7 worm cellular contexts compared by ENCODE assay signal in the genomic region with DNA sequence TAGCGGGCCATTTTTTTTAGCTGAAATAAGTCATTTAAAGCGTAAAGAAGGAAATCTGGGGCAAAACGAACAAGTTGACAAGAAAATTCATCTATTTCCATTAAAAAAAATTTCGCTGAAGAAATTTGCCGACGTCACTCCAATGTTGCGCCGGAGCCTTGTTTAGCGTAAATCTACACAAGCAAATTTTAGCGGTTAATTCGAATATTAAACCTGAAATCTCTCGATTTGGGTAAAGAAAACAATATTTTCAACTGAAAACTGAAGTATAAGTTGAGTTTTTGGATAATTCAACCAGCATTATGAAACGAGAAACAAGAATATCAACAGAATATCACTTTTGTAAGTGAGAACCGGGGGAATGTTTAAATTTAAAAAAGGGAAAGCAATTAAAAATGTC.
TF ChIP-seq lines count a peak whose summit lies in the region.

A gene (minus strand): TSS at position 288 of the 400 bp plus-strand sequence.

TF ChIP-seq in whole organism, L1 larva, 84 proteins besides CTCF, POLR2A, EP300 and RAD21 (continues in another document):
- TF ChIP-seq swsn-7 (tag; optimal IDR thresholded peaks at IDR 0.05; lab: Kevin White, UChicago) (peak; percentile 46), F16B12.6 (tag; optimal IDR thresholded peaks at IDR 0.05; lab: Kevin White, UChicago) (peak; percentile 4), ceh-82 (tag; optimal IDR thresholded peaks at IDR 0.05; lab: Kevin White, UChicago) (peak in 2 of 3 experiments; percentile 25 to 46), nhr-85 (tag; lab: Kevin White, UChicago) (peak; percentile 49), nhr-47 (tag; optimal IDR thresholded peaks at IDR 0.05; lab: Kevin White, UChicago) (peak; percentile 57), nhr-71 (tag; optimal IDR thresholded peaks at IDR 0.05; lab: Kevin White, UChicago) (peak; percentile 63), nhr-90 (tag; optimal IDR thresholded peaks at IDR 0.05; lab: Kevin White, UChicago; ENCODE audit: poor library complexity) (peak; percentile 40), efl-1 (optimal IDR thresholded peaks at IDR 0.05; lab: Kevin White, UChicago) (peak; percentile 44 to 94), efl-1 (GFP tag; optimal IDR thresholded peaks at IDR 0.05 in 1 of 2; lab: Kevin White, UChicago) (peak; percentile 93 to 99), lin-14 (GFP tag; optimal IDR thresholded peaks at IDR 0.05; lab: Kevin White, UChicago) (no peak), C16A3.4 (tag; optimal IDR thresholded peaks at IDR 0.05; lab: Kevin White, UChicago) (peak; percentile 44), nhr-84 (tag; optimal IDR thresholded peaks at IDR 0.05; lab: Kevin White, UChicago) (no peak)

TF ChIP-seq in whole organism, L2 larva, 48 proteins besides CTCF, POLR2A, EP300 and RAD21 (continues in another document):
- TF ChIP-seq sma-3 (GFP tag; optimal IDR thresholded peaks at IDR 0.05; lab: Kevin White, UChicago) = peak; percentile 4
- peak; percentile 66 for TF ChIP-seq nhr-129 (tag; optimal IDR thresholded peaks at IDR 0.05; lab: Kevin White, UChicago)
- peak; percentile 62 for TF ChIP-seq unc-55 (GFP tag; optimal IDR thresholded peaks at IDR 0.05; lab: Kevin White, UChicago)
- no peak for TF ChIP-seq unc-39 (tag; optimal IDR thresholded peaks at IDR 0.05; lab: Kevin White, UChicago)
- TF ChIP-seq ztf-1 (GFP tag; conservative IDR thresholded peaks at IDR 0.05; lab: Robert Waterston, UW) = no peak
- peak; percentile 90 for TF ChIP-seq gmeb-1 (tag; optimal IDR thresholded peaks at IDR 0.05; lab: Kevin White, UChicago)
- TF ChIP-seq nhr-10 (tag; optimal IDR thresholded peaks at IDR 0.05; lab: Kevin White, UChicago) = no peak
- TF ChIP-seq ceh-82 (tag; optimal IDR thresholded peaks at IDR 0.05; lab: Kevin White, UChicago) = no peak
- peak; percentile 55 for TF ChIP-seq C34F6.9 (tag; optimal IDR thresholded peaks at IDR 0.05; lab: Kevin White, UChicago)
- TF ChIP-seq crh-2 (tag; optimal IDR thresholded peaks at IDR 0.05; lab: Kevin White, UChicago) = peak; percentile 32
- TF ChIP-seq F13H6.1 (tag; optimal IDR thresholded peaks at IDR 0.05; lab: Kevin White, UChicago) = no peak
- TF ChIP-seq sma-9 (GFP tag; optimal IDR thresholded peaks at IDR 0.05; lab: Kevin White, UChicago) = peak; percentile 39
- no peak for TF ChIP-seq sma-9 (tag; optimal IDR thresholded peaks at IDR 0.05; lab: Kevin White, UChicago)

TF ChIP-seq in whole organism, L3 larva, 47 proteins besides CTCF, POLR2A, EP300 and RAD21:
- peak; percentile 91 for TF ChIP-seq R02D3.7 (tag; optimal IDR thresholded peaks at IDR 0.05; lab: Kevin White, UChicago)
- TF ChIP-seq nhr-43 (tag; optimal IDR thresholded peaks at IDR 0.05; lab: Kevin White, UChicago; ENCODE audit: poor library complexity, severe bottlenecking) = peak; percentile 19
- TF ChIP-seq lin-15B (tag; optimal IDR thresholded peaks at IDR 0.05; lab: Kevin White, UChicago) = peak; percentile 67
- TF ChIP-seq pha-4 (tag; optimal IDR thresholded peaks at IDR 0.05; lab: Kevin White, UChicago) = peak; percentile 68
- no peak for TF ChIP-seq egl-5 (tag; optimal IDR thresholded peaks at IDR 0.05; lab: Kevin White, UChicago)
- TF ChIP-seq fkh-10 (GFP tag; optimal IDR thresholded peaks at IDR 0.05; lab: Kevin White, UChicago) = no peak
- TF ChIP-seq nhr-23 (tag; optimal IDR thresholded peaks at IDR 0.05; lab: Kevin White, UChicago) = peak; percentile 52
- peak; percentile 56 for TF ChIP-seq nfya-1 (tag; optimal IDR thresholded peaks at IDR 0.05; lab: Kevin White, UChicago; ENCODE audit: insufficient read depth)
- peak; percentile 31 for TF ChIP-seq lin-39 (tag; optimal IDR thresholded peaks at IDR 0.05; lab: Kevin White, UChicago)
- TF ChIP-seq hmg-11 (tag; optimal IDR thresholded peaks at IDR 0.05; lab: Kevin White, UChicago) = peak; percentile 24
- peak; percentile 18 for TF ChIP-seq ama-1 (optimal IDR thresholded peaks at IDR 0.05; lab: Kevin White, UChicago)
- no peak for TF ChIP-seq nhr-25 (tag; optimal IDR thresholded peaks at IDR 0.05; lab: Kevin White, UChicago)

TF ChIP-seq in whole organism, L4 larva, 104 proteins besides CTCF, POLR2A, EP300 and RAD21 (continues in another document):
- TF ChIP-seq lin-38 (GFP tag; IDR thresholded peaks at IDR 0.05; lab: Robert Waterston, UW) = peak; percentile 11; the same call in 1 of the 2 replicates
- peak in 1 of 2 experiments; percentile 77 for TF ChIP-seq unc-62 (GFP tag; optimal IDR thresholded peaks at IDR 0.05 in 1 of 2; lab: Kevin White, UChicago)
- TF ChIP-seq unc-62 (tag; optimal IDR thresholded peaks at IDR 0.05; lab: Kevin White, UChicago) = no peak
- peak; percentile 21 for TF ChIP-seq nhr-6 (tag; optimal IDR thresholded peaks at IDR 0.05; lab: Kevin White, UChicago)
- TF ChIP-seq R02D3.7 (tag; optimal IDR thresholded peaks at IDR 0.05; lab: Kevin White, UChicago) = peak; percentile 54
- TF ChIP-seq mes-2 (tag; optimal IDR thresholded peaks at IDR 0.05; lab: Kevin White, UChicago; ENCODE audit: poor library complexity, severe bottlenecking) = peak; percentile 70
- TF ChIP-seq T20F7.1 (GFP tag; optimal IDR thresholded peaks at IDR 0.05; lab: Kevin White, UChicago) = peak; percentile 95
- no peak for TF ChIP-seq mxl-3 (GFP tag; optimal IDR thresholded peaks at IDR 0.05; lab: Kevin White, UChicago)
- TF ChIP-seq hlh-30 (tag; optimal IDR thresholded peaks at IDR 0.05; lab: Kevin White, UChicago; ENCODE audit: insufficient read depth) = peak; percentile 30
- no peak for TF ChIP-seq nhr-48 (tag; optimal IDR thresholded peaks at IDR 0.05; lab: Kevin White, UChicago)
- TF ChIP-seq gei-8 (GFP tag; optimal IDR thresholded peaks at IDR 0.05; lab: Kevin White, UChicago) = no peak
- no peak for TF ChIP-seq F44E2.7 (GFP tag; IDR thresholded peaks at IDR 0.05; lab: Robert Waterston, UW)

TF ChIP-seq in whole organism, late embryonic, 69 proteins besides CTCF, POLR2A, EP300 and RAD21:
- TF ChIP-seq ceh-45 (GFP tag; IDR thresholded peaks at IDR 0.05; lab: Robert Waterston, UW) (no peak), nfya-1 (tag; optimal IDR thresholded peaks at IDR 0.05; lab: Kevin White, UChicago) (peak; percentile 31), unc-86 (tag; optimal IDR thresholded peaks at IDR 0.05; lab: Kevin White, UChicago) (no peak), nhr-232 (tag; optimal IDR thresholded peaks at IDR 0.05; lab: Kevin White, UChicago) (no peak), K09A11.1 (tag; optimal IDR thresholded peaks at IDR 0.05; lab: Kevin White, UChicago; ENCODE audit: insufficient read depth) (no peak), mec-3 (tag; optimal IDR thresholded peaks at IDR 0.05; lab: Kevin White, UChicago; ENCODE audit: borderline replicate concordance) (no peak)

TF ChIP-seq in whole organism, mixed stage, embryonic, 35 proteins besides CTCF, POLR2A, EP300 and RAD21:
- no peak for TF ChIP-seq mls-2 (tag; optimal IDR thresholded peaks at IDR 0.05; lab: Kevin White, UChicago)
- TF ChIP-seq ces-1 (GFP tag; optimal IDR thresholded peaks at IDR 0.05; lab: Kevin White, UChicago) = peak; percentile 43
- TF ChIP-seq pha-4 (tag; optimal IDR thresholded peaks at IDR 0.05; lab: Kevin White, UChicago) = peak; percentile 26
- peak; percentile 10 for TF ChIP-seq lsy-2 (tag; optimal IDR thresholded peaks at IDR 0.05; lab: Kevin White, UChicago)
- no peak for TF ChIP-seq sptf-1 (tag; optimal IDR thresholded peaks at IDR 0.05; lab: Kevin White, UChicago)
- TF ChIP-seq unc-120 (tag; optimal IDR thresholded peaks at IDR 0.05; lab: Kevin White, UChicago; ENCODE audit: poor library complexity, severe bottlenecking) = peak; percentile 21

TF ChIP-seq in whole organism, young adult, 124 proteins besides CTCF, POLR2A, EP300 and RAD21:
- TF ChIP-seq lin-35 (GFP tag; optimal IDR thresholded peaks at IDR 0.05; lab: Kevin White, UChicago) (peak in 1 of 3 experiments; percentile 74), cebp-1 (GFP tag; IDR thresholded peaks at IDR 0.05; lab: Robert Waterston, UW) (no peak), cebp-1 (tag; optimal IDR thresholded peaks at IDR 0.05; lab: Kevin White, UChicago) (peak; percentile 28), dox-1 (GFP tag; IDR thresholded peaks at IDR 0.05; lab: Robert Waterston, UW) (0 out of 2 replicates have a peak, but pooled peaks have one; percentile 12), ekl-4 (GFP tag; IDR thresholded peaks at IDR 0.05; lab: Robert Waterston, UW) (no peak), lin-54 (GFP tag; optimal IDR thresholded peaks at IDR 0.05; lab: Kevin White, UChicago) (peak; percentile 66), nhr-120 (GFP tag; IDR thresholded peaks at IDR 0.05; lab: Robert Waterston, UW) (no peak), lin-40 (tag; optimal IDR thresholded peaks at IDR 0.05; lab: Kevin White, UChicago) (no peak), attf-6 (GFP tag; IDR thresholded peaks at IDR 0.05; lab: Robert Waterston, UW) (no peak), dpl-1 (GFP tag; optimal IDR thresholded peaks at IDR 0.05; lab: Kevin White, UChicago) (peak; percentile 48), attf-5 (GFP tag; optimal IDR thresholded peaks at IDR 0.05; lab: Kevin White, UChicago) (peak; percentile 11), attf-3 (GFP tag; conservative IDR thresholded peaks at IDR 0.05; lab: Robert Waterston, UW) (peak; percentile 89), efl-1 (GFP tag; optimal IDR thresholded peaks at IDR 0.05; lab: Kevin White, UChicago) (peak; percentile 17)
